Worm (Caenorhabditis elegans) whole organism, mixed stage, embryonic: ENCODE measurements around the gene dph-3.

Experiments used
- ceh-39 ChIP-seq: fragments of 150-350 bp; optimal IDR thresholded peaks from 2 replicates; lab custom pipeline; 2014; ENCODE audit warnings: missing biosample characterization, missing genetic modification characterization
- cnd-1 ChIP-seq: fragments of 200-800 bp; sonication (Bioruptor generic); optimal IDR thresholded peaks from 2 replicates; lab custom pipeline; 2018; ENCODE audit warnings: mild to moderate bottlenecking, missing genetic modification characterization, missing compliant biosample characterization
- mab-5 ChIP-seq: fragments of 150-350 bp; optimal IDR thresholded peaks from 2 replicates; lab custom pipeline; 2014; ENCODE audit warnings: missing biosample characterization, missing genetic modification characterization
- nhr-12 ChIP-seq: fragments of 150-350 bp; optimal IDR thresholded peaks from 2 replicates; lab custom pipeline; 2014; ENCODE audit warnings: missing biosample characterization, missing genetic modification characterization
- nhr-2 ChIP-seq: fragments of 150-350 bp; optimal IDR thresholded peaks from 2 replicates; lab custom pipeline; 2014; ENCODE audit warnings: missing biosample characterization, missing genetic modification characterization
- nhr-28 ChIP-seq: fragments of 150-350 bp; optimal IDR thresholded peaks from 2 replicates; lab custom pipeline; 2014; ENCODE audit warnings: missing biosample characterization, missing genetic modification characterization
- nhr-76 ChIP-seq: sonication (generic microtip); optimal IDR thresholded peaks from 2 replicates; lab custom pipeline; 2017; ENCODE audit warnings: missing biosample characterization, missing genetic modification characterization
- pha-4 ChIP-seq: fragments of 150-350 bp; optimal IDR thresholded peaks from 2 replicates; lab custom pipeline; 2018; ENCODE audit warnings: missing biosample characterization, missing genetic modification reagents, missing genetic modification characterization
- sem-2 ChIP-seq: fragments of 200-800 bp; sonication (Bioruptor generic); optimal IDR thresholded peaks from 2 replicates; lab custom pipeline; 2018; ENCODE audit warnings: mild to moderate bottlenecking, missing genetic modification characterization, missing compliant biosample characterization
- sptf-1 ChIP-seq: sonication (generic microtip); optimal IDR thresholded peaks from 2 replicates; lab custom pipeline; 2017; ENCODE audit warnings: mild to moderate bottlenecking, missing genetic modification characterization, moderate library complexity, missing compliant biosample characterization
- unc-62 ChIP-seq: fragments of 150-350 bp; optimal IDR thresholded peaks from 2 replicates; lab custom pipeline; 2014; ENCODE audit warnings: missing biosample characterization, missing genetic modification reagents, missing genetic modification characterization

DNA sequence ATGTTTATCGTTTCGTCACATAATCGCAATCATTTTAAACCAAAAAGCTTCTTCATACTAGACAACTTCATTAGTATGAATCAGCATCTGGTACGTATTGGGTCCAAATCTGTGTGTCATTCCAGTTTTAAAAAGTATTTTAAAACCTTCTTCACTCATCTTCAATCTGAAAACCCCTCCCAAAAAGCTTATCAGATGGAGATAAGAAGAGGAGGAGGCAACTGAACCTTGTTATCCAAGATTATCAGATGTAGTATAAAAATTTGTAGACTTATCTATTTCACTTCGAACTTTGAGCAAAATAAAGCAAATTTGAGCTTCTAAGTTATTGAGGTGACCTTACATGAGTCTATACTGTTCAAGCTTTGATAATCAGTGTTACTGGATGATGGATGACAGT lies 2.9 kb downstream of the dph-3 start, which contains the start of gene nhr-38:
- no peak for TF ChIP-seq nhr-2 (tag; lab: Kevin White, UChicago)
- TF ChIP-seq unc-62 (GFP tag; lab: Kevin White, UChicago): no peak
- TF ChIP-seq mab-5 (tag; lab: Kevin White, UChicago): no peak
- TF ChIP-seq ceh-39 (tag; lab: Kevin White, UChicago): no peak
- TF ChIP-seq pha-4: no peak
- TF ChIP-seq sptf-1 (tag; lab: Kevin White, UChicago): no peak
- no peak for TF ChIP-seq nhr-28 (tag; lab: Kevin White, UChicago)
- no peak for TF ChIP-seq cnd-1 (tag; lab: Kevin White, UChicago)
- no peak for TF ChIP-seq nhr-76
- no peak for TF ChIP-seq nhr-12
- TF ChIP-seq sem-2 (GFP tag; lab: Kevin White, UChicago): no peak
